Fruit fly (Drosophila melanogaster): Measurements from ENCODE around the gene Manf.

Gene Manf

DNA sequence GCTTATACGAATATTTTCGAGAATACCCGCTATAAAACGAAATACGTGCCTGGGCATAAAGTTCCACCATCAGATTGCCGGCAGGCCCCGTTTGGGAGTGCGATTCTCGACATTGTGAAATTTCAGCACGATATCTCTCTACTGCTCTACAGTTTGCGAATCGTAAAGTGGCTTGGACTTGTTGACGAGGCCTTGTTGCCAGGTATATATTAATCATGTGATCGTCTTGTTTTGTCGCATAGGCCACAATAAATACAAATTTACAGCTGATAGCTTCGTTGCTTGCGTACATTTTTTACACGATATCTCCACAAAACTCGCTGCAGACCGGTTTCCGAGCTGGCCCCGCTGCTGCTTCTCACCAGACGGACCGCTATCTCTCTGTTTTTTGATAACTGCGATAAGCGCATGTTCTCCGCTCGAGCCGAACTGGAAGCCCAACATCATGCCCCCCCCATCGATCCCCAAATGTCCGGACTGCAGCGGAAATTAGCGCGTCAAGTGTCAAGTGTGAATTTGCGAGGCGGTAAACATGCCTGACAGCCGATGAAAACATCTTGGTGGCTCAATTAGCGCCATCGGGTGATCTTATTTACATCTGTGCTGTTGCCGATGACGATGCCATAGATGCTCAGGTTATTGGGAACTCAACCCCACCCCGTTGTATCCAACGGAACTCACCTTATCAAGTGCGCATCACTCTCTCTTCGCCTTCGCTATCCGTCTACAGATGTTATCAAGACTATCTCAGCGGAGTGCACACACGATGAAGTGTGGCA, 39.7 kb upstream of the Manf start (continued):
- TF ChIP-seq chif (GFP tag; optimal IDR thresholded peaks at IDR 0.05): peak in 1 of 2 experiments; percentile 11
- TF ChIP-seq sob (GFP tag; IDR thresholded peaks at IDR 0.05): peak; percentile 45; the same call in 1 of the 2 replicates
- no peak for TF ChIP-seq CG16779 (GFP tag; IDR thresholded peaks at IDR 0.05)
- no peak; the same call in 2 of the 3 replicates for TF ChIP-seq zfh1 (GFP tag; IDR thresholded peaks at IDR 0.05)
- peak; percentile 10 for TF ChIP-seq zfh2 (GFP tag; optimal IDR thresholded peaks at IDR 0.05)
- TF ChIP-seq CG2889 (GFP tag; IDR thresholded peaks at IDR 0.05): no peak
- peak; percentile 91 for TF ChIP-seq Ets65A (GFP tag)
- TF ChIP-seq bsh (GFP tag; optimal IDR thresholded peaks at IDR 0.05): peak in 1 of 2 experiments; percentile 30
- TF ChIP-seq CG9727 (GFP tag; optimal IDR thresholded peaks at IDR 0.05): peak; percentile 7
- peak; percentile 30 for TF ChIP-seq gem (tag; optimal IDR thresholded peaks at IDR 0.05)
- TF ChIP-seq Sry-δ (GFP tag; optimal IDR thresholded peaks at IDR 0.05): peak; percentile 12
- peak; percentile 62 for TF ChIP-seq slbo (GFP tag; IDR thresholded peaks at IDR 0.05)
- peak; percentile 49 for TF ChIP-seq CG14014 (GFP tag; IDR thresholded peaks at IDR 0.05)
- TF ChIP-seq CG8478 (optimal IDR thresholded peaks at IDR 0.05): no peak
- TF ChIP-seq CG10979 (tag; optimal IDR thresholded peaks at IDR 0.05): peak; percentile 3
- TF ChIP-seq CG12299 (tag; optimal IDR thresholded peaks at IDR 0.05): no peak
- TF ChIP-seq grau (tag; optimal IDR thresholded peaks at IDR 0.05): peak; percentile 29
- no peak for TF ChIP-seq CG14860 (GFP tag; IDR thresholded peaks at IDR 0.05; ENCODE audit: partially characterized antibody)
- peak; percentile 31 for TF ChIP-seq CG17359 (tag; optimal IDR thresholded peaks at IDR 0.05)
- 0 out of 2 replicates have a peak, but pooled peaks have one; percentile 31 for TF ChIP-seq CG11696 (GFP tag; IDR thresholded peaks at IDR 0.05)
- TF ChIP-seq Xbp1 (GFP tag; optimal IDR thresholded peaks at IDR 0.05): peak; percentile 33
- TF ChIP-seq CG11398 (GFP tag; optimal IDR thresholded peaks at IDR 0.05): no peak
- TF ChIP-seq mam (GFP tag; optimal IDR thresholded peaks at IDR 0.05): peak; percentile 23
- TF ChIP-seq CG18599 (GFP tag; optimal IDR thresholded peaks at IDR 0.05): peak; percentile 33
- no peak for TF ChIP-seq gro (GFP tag; optimal IDR thresholded peaks at IDR 0.05)
- peak; percentile 61; the same call in 1 of the 3 replicates for TF ChIP-seq so (GFP tag; IDR thresholded peaks at IDR 0.05)
- TF ChIP-seq Hsf (GFP tag; optimal IDR thresholded peaks at IDR 0.05): peak; percentile 18
- no peak for TF ChIP-seq zf30C (GFP tag; optimal IDR thresholded peaks at IDR 0.05)
- no peak for TF ChIP-seq CG6683 (GFP tag; optimal IDR thresholded peaks at IDR 0.05)
- no peak for TF ChIP-seq caup (GFP tag; optimal IDR thresholded peaks at IDR 0.05; ENCODE audit: severe bottlenecking)
- TF ChIP-seq Sox100B (GFP tag; optimal IDR thresholded peaks at IDR 0.05): peak; percentile 21
- no peak for TF ChIP-seq trh (GFP tag; optimal IDR thresholded peaks at IDR 0.05)
- peak; percentile 14 for TF ChIP-seq CG7556 (GFP tag; optimal IDR thresholded peaks at IDR 0.05)
- peak; percentile 15 for TF ChIP-seq CG17385 (GFP tag; optimal IDR thresholded peaks at IDR 0.05)
- TF ChIP-seq chn (GFP tag; optimal IDR thresholded peaks at IDR 0.05): peak; percentile 35
- peak; percentile 69; the same call in 1 of the 4 replicates for TF ChIP-seq chinmo (GFP tag; IDR thresholded peaks at IDR 0.05; ENCODE audit: partially characterized antibody)
- TF ChIP-seq CG4854 (GFP tag; optimal IDR thresholded peaks at IDR 0.05): peak; percentile 18
- TF ChIP-seq CG12391 (tag; optimal IDR thresholded peaks at IDR 0.05): peak; percentile 46
- peak; percentile 27; the same call in 1 of the 3 replicates for TF ChIP-seq Mrtf (GFP tag; IDR thresholded peaks at IDR 0.05)
- TF ChIP-seq dysf (GFP tag; IDR thresholded peaks at IDR 0.05): peak; percentile 42; the same call in 1 of the 3 replicates
- TF ChIP-seq CG11695 (GFP tag; IDR thresholded peaks at IDR 0.05): 0 out of 3 replicates have a peak, but pooled peaks have one; percentile 29
- TF ChIP-seq Atf6 (GFP tag; IDR thresholded peaks at IDR 0.05): peak; percentile 60; the same call in 1 of the 2 replicates
- TF ChIP-seq shn (GFP tag; optimal IDR thresholded peaks at IDR 0.05): peak; percentile 38
- TF ChIP-seq Drgx (GFP tag; IDR thresholded peaks at IDR 0.05): peak; percentile 56; the same call in 1 of the 2 replicates
- TF ChIP-seq Oli (tag; optimal IDR thresholded peaks at IDR 0.05): peak; percentile 14
- TF ChIP-seq cwo (GFP tag; optimal IDR thresholded peaks at IDR 0.05): no peak
- peak; percentile 27 for TF ChIP-seq CHES-1-like (GFP tag; optimal IDR thresholded peaks at IDR 0.05)
- 0 out of 3 replicates have a peak, but pooled peaks have one; percentile 24 for TF ChIP-seq ase (GFP tag; IDR thresholded peaks at IDR 0.05)
- no peak for TF ChIP-seq CG13624 (GFP tag; optimal IDR thresholded peaks at IDR 0.05)
